Fruit fly (Drosophila melanogaster) whole organism, prepupa: ENCODE data around the gene sala.

ENCODE experiments used
- CG1621 ChIP-seq: fragments of 200-800 bp; sonication (Bioruptor generic); optimal IDR thresholded peaks from 3 replicates; lab custom pipeline; 2018; ENCODE audit warnings: missing biosample characterization, mild to moderate bottlenecking, missing genetic modification characterization
- CG6276 ChIP-seq: fragments of 200-800 bp; sonication (Bioruptor generic); optimal IDR thresholded peaks from 2 replicates; lab custom pipeline; 2017; ENCODE audit warnings: missing biosample characterization, mild to moderate bottlenecking, missing genetic modification characterization
- CG6792 ChIP-seq: fragments of 200-800 bp; sonication (Bioruptor generic); optimal IDR thresholded peaks from 3 replicates; lab custom pipeline; 2016; ENCODE audit warnings: missing biosample characterization, missing genetic modification characterization
- CG7368 ChIP-seq: fragments of 200-800 bp; sonication (Bioruptor generic); optimal IDR thresholded peaks from 3 replicates; lab custom pipeline; 2016; ENCODE audit warnings: missing biosample characterization, missing genetic modification characterization
- CG8632 ChIP-seq: fragments of 200-800 bp; sonication (Bioruptor generic); optimal IDR thresholded peaks from 3 replicates; lab custom pipeline; 2016; ENCODE audit warnings: missing biosample characterization, missing genetic modification characterization
- fkh ChIP-seq: fragments of 200-800 bp; sonication (Bioruptor generic); optimal IDR thresholded peaks from 3 replicates; lab custom pipeline; 2017; ENCODE audit warnings: missing biosample characterization, mild to moderate bottlenecking, missing genetic modification characterization, moderate library complexity
- lz ChIP-seq: fragments of 200-800 bp; sonication (Bioruptor generic); optimal IDR thresholded peaks from 3 replicates; lab custom pipeline; 2016; ENCODE audit warnings: missing biosample characterization, missing genetic modification characterization
- salr ChIP-seq, 2 experiments: fragments of 200-800 bp; sonication (Bioruptor generic); optimal IDR thresholded peaks; 3 replicates each; lab custom pipeline; 2016 to 2018; ENCODE audit warnings: missing biosample characterization in 2 of 2, missing genetic modification characterization in 2 of 2, mild to moderate bottlenecking in 1 of 2

- TF ChIP-seq CG6792 (GFP tag; lab: Kevin White, UChicago) (no peak), CG6276 (GFP tag; lab: Kevin White, UChicago) (no peak), salr (GFP tag; optimal IDR thresholded peaks at IDR 0.05; lab: Kevin White, UChicago) (no peak), lz (GFP tag; lab: Kevin White, UChicago) (no peak), fkh (GFP tag; lab: Kevin White, UChicago) (no peak), CG7368 (GFP tag; lab: Kevin White, UChicago) (no peak), CG1621 (tag; lab: Kevin White, UChicago) (no peak), CG8632 (GFP tag; lab: Kevin White, UChicago) (no peak)
Observed at dm6 chr2L:11436548-11436947, 48.0 kb upstream of the sala start.
